Worm (Caenorhabditis elegans): ENCODE measurements around the gene hpl-1.

The hpl-1 gene

ce11 chrX:13225111-13225905 is 19.9 kb upstream of the hpl-1 start (continued):
- TF ChIP-seq unc-86 (tag; optimal IDR thresholded peaks at IDR 0.05) = no peak
- no peak for TF ChIP-seq pha-4 (tag; optimal IDR thresholded peaks at IDR 0.05)
- TF ChIP-seq fax-1 (tag; optimal IDR thresholded peaks at IDR 0.05) = no peak
- TF ChIP-seq ahr-1 (tag; optimal IDR thresholded peaks at IDR 0.05) = no peak
- no peak for TF ChIP-seq lin-11 (tag; optimal IDR thresholded peaks at IDR 0.05)
- no peak for TF ChIP-seq ceh-24 (tag; optimal IDR thresholded peaks at IDR 0.05)
- TF ChIP-seq ceh-34 (tag; optimal IDR thresholded peaks at IDR 0.05) = no peak
- no peak for TF ChIP-seq ets-4 (tag; optimal IDR thresholded peaks at IDR 0.05)
- no peak for TF ChIP-seq ref-2 (tag; optimal IDR thresholded peaks at IDR 0.05)
- no peak for TF ChIP-seq nfya-1 (tag; optimal IDR thresholded peaks at IDR 0.05)
- TF ChIP-seq nhr-232 (tag; optimal IDR thresholded peaks at IDR 0.05) = no peak
- TF ChIP-seq unc-3 (GFP tag; conservative IDR thresholded peaks at IDR 0.05) = no peak
- TF ChIP-seq unc-3 (tag; optimal IDR thresholded peaks at IDR 0.05) = no peak
- peak; percentile 32 for TF ChIP-seq elt-2 (tag; optimal IDR thresholded peaks at IDR 0.05)
- TF ChIP-seq ceh-48 (tag; optimal IDR thresholded peaks at IDR 0.05) = peak; percentile 52
- TF ChIP-seq sox-2 (GFP tag; IDR thresholded peaks at IDR 0.05) = no peak
- no peak for TF ChIP-seq ceh-9 (tag; optimal IDR thresholded peaks at IDR 0.05)
- TF ChIP-seq T23F11.4 (GFP tag; optimal IDR thresholded peaks at IDR 0.05) = no peak
- no peak for TF ChIP-seq gmeb-2 (tag; optimal IDR thresholded peaks at IDR 0.05)
- no peak for TF ChIP-seq ceh-30 (tag; optimal IDR thresholded peaks at IDR 0.05)
- TF ChIP-seq tbx-2 (tag; optimal IDR thresholded peaks at IDR 0.05) = no peak
- TF ChIP-seq ceh-19 (GFP tag; optimal IDR thresholded peaks at IDR 0.05) = peak; percentile 23
- no peak for TF ChIP-seq dmd-4 (tag; optimal IDR thresholded peaks at IDR 0.05; ENCODE audit: borderline replicate concordance)
- no peak for TF ChIP-seq C38D4.7 (GFP tag; optimal IDR thresholded peaks at IDR 0.05)
- no peak for TF ChIP-seq Y22D7AL.16 (tag; optimal IDR thresholded peaks at IDR 0.05)
- TF ChIP-seq mec-3 (tag; optimal IDR thresholded peaks at IDR 0.05; ENCODE audit: borderline replicate concordance) = no peak
- no peak for TF ChIP-seq ceh-45 (GFP tag; IDR thresholded peaks at IDR 0.05)
- no peak for TF ChIP-seq ttx-3 (tag; optimal IDR thresholded peaks at IDR 0.05)

ce11 chrX:13226614-13227096 is 18.5 kb upstream of the hpl-1 start, which contains the start of gene skr-21:
skr-21 (minus strand) TSS chrX:13226664.
- TF ChIP-seq nfya-1 (tag; optimal IDR thresholded peaks at IDR 0.05) = peak; percentile 45
- TF ChIP-seq fkh-6 (tag; optimal IDR thresholded peaks at IDR 0.05) = no peak
- peak; percentile 9 for TF ChIP-seq ceh-31 (tag; optimal IDR thresholded peaks at IDR 0.05)
- TF ChIP-seq elt-2 (tag; optimal IDR thresholded peaks at IDR 0.05) = peak; percentile 35
- peak; percentile 40 for TF ChIP-seq tbx-2 (tag; optimal IDR thresholded peaks at IDR 0.05)
- no peak for TF ChIP-seq hlh-6 (tag; optimal IDR thresholded peaks at IDR 0.05)
- no peak for TF ChIP-seq nhr-232 (tag; optimal IDR thresholded peaks at IDR 0.05)
- TF ChIP-seq ceh-19 (GFP tag; optimal IDR thresholded peaks at IDR 0.05) = no peak
- TF ChIP-seq unc-55 (GFP tag; optimal IDR thresholded peaks at IDR 0.05) = no peak
- TF ChIP-seq ceh-48 (tag; optimal IDR thresholded peaks at IDR 0.05) = peak; percentile 73
- TF ChIP-seq sox-2 (GFP tag; IDR thresholded peaks at IDR 0.05) = peak; percentile 45
- TF ChIP-seq npax-4 (tag; optimal IDR thresholded peaks at IDR 0.05) = no peak

ce11 chrX:13227778-13228177 is 17.4 kb upstream of the hpl-1 start:
- TF ChIP-seq ceh-6 (GFP tag; optimal IDR thresholded peaks at IDR 0.05) (no peak), sox-4 (tag; optimal IDR thresholded peaks at IDR 0.05) (no peak)

- TF ChIP-seq npax-4 (tag; optimal IDR thresholded peaks at IDR 0.05) (no peak), ceh-45 (GFP tag; IDR thresholded peaks at IDR 0.05) (no peak), zip-5 (tag; optimal IDR thresholded peaks at IDR 0.05) (no peak), pqm-1 (tag; optimal IDR thresholded peaks at IDR 0.05) (no peak), pros-1 (tag; optimal IDR thresholded peaks at IDR 0.05) (no peak), sdc-2 (tag; optimal IDR thresholded peaks at IDR 0.05) (no peak), unc-55 (GFP tag; optimal IDR thresholded peaks at IDR 0.05) (no peak), C08G9.2 (tag; optimal IDR thresholded peaks at IDR 0.05) (no peak), fkh-10 (GFP tag; optimal IDR thresholded peaks at IDR 0.05) (no peak), unc-42 (tag; optimal IDR thresholded peaks at IDR 0.05) (no peak), hlh-6 (tag; optimal IDR thresholded peaks at IDR 0.05) (no peak), sox-2 (GFP tag; IDR thresholded peaks at IDR 0.05) (no peak), T23F11.4 (GFP tag; optimal IDR thresholded peaks at IDR 0.05) (no peak), ref-2 (tag; optimal IDR thresholded peaks at IDR 0.05) (no peak), elt-4 (tag; optimal IDR thresholded peaks at IDR 0.05) (no peak)
These were observed 12.9 kb upstream of the hpl-1 start, which contains the start of gene bgnt-1.5 for ce11 chrX:13232259-13232658. bgnt-1.5 (minus strand) TSS chrX:13232359.

All from whole organism, late embryonic.